Fruit fly (Drosophila melanogaster) whole organism, wandering third instar larva: ENCODE data around the gene Rab19.

Experiments
- Abd-B ChIP-seq: fragments of >200 bp; optimal IDR thresholded peaks from 2 replicates; lab custom pipeline; 2017; ENCODE audit warnings: missing biosample characterization, missing genetic modification characterization
- Dif ChIP-seq: fragments of 200-275, 200-300 bp; sonication (Bioruptor generic); optimal IDR thresholded peaks from 2 replicates; lab custom pipeline; 2018; ENCODE audit warnings: missing biosample characterization, missing genetic modification characterization; ENCODE audit not compliant: partially characterized antibody
- Hnf4 ChIP-seq: fragments of 200-800 bp; sonication (Bioruptor generic); optimal IDR thresholded peaks from 2 replicates; lab custom pipeline; 2016; ENCODE audit warnings: missing biosample characterization, mild to moderate bottlenecking, missing genetic modification characterization
- Myc ChIP-seq: fragments of >200 bp; optimal IDR thresholded peaks from 2 replicates; lab custom pipeline; 2017
- Vsx2 ChIP-seq: fragments of 200-300, 225-300 bp; sonication (Bioruptor generic); optimal IDR thresholded peaks from 2 replicates; lab custom pipeline; 2018; ENCODE audit warnings: missing biosample characterization, missing genetic modification characterization; ENCODE audit not compliant: partially characterized antibody
- ey ChIP-seq: fragments of 200-800 bp; sonication (Bioruptor generic); optimal IDR thresholded peaks from 2 replicates; lab custom pipeline; 2016; ENCODE audit warnings: missing biosample characterization, missing genetic modification characterization
- h ChIP-seq: fragments of 200-800 bp; sonication (Bioruptor generic); optimal IDR thresholded peaks from 3 replicates; lab custom pipeline; 2016; ENCODE audit warnings: missing biosample characterization, mild to moderate bottlenecking, missing genetic modification characterization
- pan ChIP-seq: fragments of >200 bp; optimal IDR thresholded peaks from 2 replicates; lab custom pipeline; 2017

DNA sequence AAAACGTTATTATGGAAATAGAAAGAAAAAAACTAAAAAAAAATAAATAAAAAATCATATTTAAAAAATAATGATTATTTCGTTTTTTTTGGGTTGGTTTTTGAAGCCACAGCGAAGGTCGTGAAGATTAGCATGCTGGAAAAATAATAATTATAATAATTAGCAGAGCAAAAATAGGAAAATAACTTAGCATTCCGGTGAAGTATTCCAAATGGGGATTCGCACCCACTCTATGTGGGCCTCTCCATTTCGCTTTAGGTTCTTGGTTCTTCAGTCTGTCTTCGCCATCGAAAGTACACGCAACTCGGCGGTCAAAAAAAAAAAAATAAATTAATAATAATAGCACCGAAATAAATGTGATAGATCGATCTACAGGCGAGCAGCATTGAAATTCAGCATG, 31.5 kb downstream of the Rab19 start, which contains the start of gene CG34462:
- TF ChIP-seq pan (lab: Kevin White, UChicago) (no peak), ey (GFP tag; lab: Kevin White, UChicago) (no peak), Myc (lab: Kevin White, UChicago) (no peak), Vsx2 (no peak), h (GFP tag; lab: Kevin White, UChicago) (no peak), Abd-B (GFP tag; lab: Kevin White, UChicago) (no peak), Dif (GFP tag; lab: Kevin White, UChicago) (no peak), Hnf4 (GFP tag; lab: Kevin White, UChicago) (no peak)
